Worm (Caenorhabditis elegans) whole organism, young adult: ENCODE measurements around the gene K08E7.6.

Experiments
- F39B2.1 ChIP-seq: fragments of 200-800 bp; sonication (Bioruptor generic); IDR thresholded peaks from 2 replicates; pipeline ENCODE4 v1.3.6; 2022; ENCODE audit warnings: missing genetic modification reagents, missing genetic modification characterization, missing compliant biosample characterization
- K11D2.4 ChIP-seq: fragments of 200-800 bp; sonication (Bioruptor generic); IDR thresholded peaks from 2 replicates; pipeline ENCODE4 v1.3.6; 2022; ENCODE audit warnings: missing genetic modification reagents, missing genetic modification characterization, missing compliant biosample characterization
- akir-1 ChIP-seq: fragments of 200-800 bp; sonication (Bioruptor generic); optimal IDR thresholded peaks from 2 replicates; lab custom pipeline; 2018; ENCODE audit warnings: mild to moderate bottlenecking, missing genetic modification characterization, moderate library complexity, missing compliant biosample characterization
- aptf-3 ChIP-seq: fragments of 200-800 bp; sonication (Bioruptor generic); IDR thresholded peaks from 2 replicates; pipeline ENCODE4 v1.3.6; 2022; ENCODE audit warnings: missing genetic modification characterization, missing compliant biosample characterization
- ets-4 ChIP-seq: fragments of 200-800 bp; sonication (Bioruptor generic); optimal IDR thresholded peaks from 2 replicates; lab custom pipeline; 2018; ENCODE audit warnings: mild to moderate bottlenecking, missing genetic modification characterization, missing compliant biosample characterization
- fkh-3 ChIP-seq: sonication (generic microtip); optimal IDR thresholded peaks from 2 replicates; lab custom pipeline; 2016; ENCODE audit warnings: mild to moderate bottlenecking, missing genetic modification characterization, missing compliant biosample characterization
- lin-26 ChIP-seq: fragments of 200-800 bp; sonication (Bioruptor generic); IDR thresholded peaks from 2 replicates; pipeline ENCODE4 v1.3.6; 2022; ENCODE audit warnings: missing genetic modification reagents, missing genetic modification characterization, missing compliant biosample characterization
- mes-4 ChIP-seq: sonication (generic microtip); optimal IDR thresholded peaks from 2 replicates; lab custom pipeline; 2016; ENCODE audit warnings: missing genotype, missing genetic modification characterization, missing compliant biosample characterization
- nfya-1 ChIP-seq: sonication (generic microtip); optimal IDR thresholded peaks from 2 replicates; lab custom pipeline; 2017; ENCODE audit warnings: antibody characterized with exemption, missing compliant biosample characterization, missing genetic modification characterization, borderline replicate concordance; ENCODE audit not compliant: insufficient read depth
- sea-2 ChIP-seq: fragments of 200-800 bp; sonication (Bioruptor generic); IDR thresholded peaks from 2 replicates; pipeline ENCODE4 v1.3.6; 2022; ENCODE audit warnings: missing genetic modification characterization, missing compliant biosample characterization
- snpc-4 ChIP-seq, 5 experiments: fragments of 150-350 bp in 1 of 5; sonication (generic microtip) in 4 of 5; optimal IDR thresholded peaks; 2 replicates each; lab custom pipeline; 2014 to 2018; ENCODE audit warnings: missing genetic modification characterization in 5 of 5, missing biosample characterization in 3 of 5, antibody characterized with exemption in 2 of 5, mild to moderate bottlenecking in 2 of 5, missing compliant biosample characterization in 2 of 5, missing genotype in 2 of 5, moderate library complexity in 2 of 5, missing genetic modification reagents in 1 of 5

DNA sequence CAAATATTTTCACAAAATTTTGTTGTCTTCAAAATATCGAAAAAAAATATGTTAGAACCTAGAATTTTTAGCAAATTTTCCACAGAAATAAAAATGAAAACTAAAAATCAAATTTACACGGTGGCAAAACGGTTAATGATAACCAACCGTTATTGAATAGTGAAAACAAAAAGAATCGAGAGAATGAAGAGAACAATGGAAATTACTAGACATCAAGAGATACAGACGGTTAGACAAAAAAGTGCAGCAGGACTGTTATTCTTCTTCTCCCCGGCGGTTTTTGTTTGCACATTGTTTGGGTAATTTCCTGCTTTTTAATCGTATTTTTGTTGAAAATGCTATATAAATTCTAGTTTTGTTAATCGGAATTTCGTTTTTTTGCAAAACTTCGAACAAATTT, 37.9 kb upstream of the K08E7.6 start:
- no peak for TF ChIP-seq fkh-3
- no peak for TF ChIP-seq K11D2.4
- no peak for TF ChIP-seq sea-2
- TF ChIP-seq lin-26 (GFP tag; lab: Robert Waterston, UW): no peak
- TF ChIP-seq snpc-4 (GFP tag; optimal IDR thresholded peaks at IDR 0.05; lab: Kevin White, UChicago): no peak
- no peak for TF ChIP-seq snpc-4 (tag; optimal IDR thresholded peaks at IDR 0.05; lab: Kevin White, UChicago)
- no peak for TF ChIP-seq aptf-3 (GFP tag; lab: Robert Waterston, UW)
- TF ChIP-seq F39B2.1 (GFP tag; lab: Robert Waterston, UW): no peak
- no peak for TF ChIP-seq mes-4 (tag; lab: Kevin White, UChicago)
- TF ChIP-seq nfya-1 (tag; lab: Kevin White, UChicago): no peak
- no peak for TF ChIP-seq akir-1 (GFP tag; lab: Kevin White, UChicago)
- no peak for TF ChIP-seq ets-4 (GFP tag; lab: Kevin White, UChicago)
